Fruit fly (Drosophila melanogaster) whole organism, embryonic: ENCODE measurements around the gene CG15543.

ENCODE experiments used
- Antp ChIP-seq: fragments of 200-800 bp; sonication (Bioruptor generic); optimal IDR thresholded peaks from 3 replicates; lab custom pipeline; 2016; ENCODE audit warnings: missing biosample characterization, missing genetic modification characterization
- CG11398 ChIP-seq: fragments of 200-800 bp; sonication (Bioruptor generic); optimal IDR thresholded peaks from 2 replicates; lab custom pipeline; 2016; ENCODE audit warnings: missing biosample characterization, missing genetic modification characterization
- CG11504 ChIP-seq: fragments of 200-800 bp; sonication (Bioruptor generic); optimal IDR thresholded peaks from 3 replicates; lab custom pipeline; 2019; ENCODE audit warnings: missing biosample characterization, mild to moderate bottlenecking, missing genetic modification characterization, moderate library complexity
- CG12391 ChIP-seq: fragments of 200-800 bp; sonication (Bioruptor generic); optimal IDR thresholded peaks from 3 replicates; lab custom pipeline; 2018; ENCODE audit warnings: missing biosample characterization, mild to moderate bottlenecking, missing genetic modification characterization, moderate library complexity
- CG12942 ChIP-seq: fragments of 200-800 bp; sonication (Bioruptor generic); optimal IDR thresholded peaks from 3 replicates; lab custom pipeline; 2016; ENCODE audit warnings: missing biosample characterization, missing genetic modification characterization
- CG13424 ChIP-seq: fragments of 200-800 bp; sonication (Bioruptor generic); optimal IDR thresholded peaks from 2 replicates; lab custom pipeline; 2019; ENCODE audit warnings: missing biosample characterization, mild to moderate bottlenecking, missing genetic modification characterization, moderate library complexity
- CG17328 ChIP-seq: fragments of 200-800 bp; sonication (Bioruptor generic); IDR thresholded peaks from 2 replicates; pipeline ENCODE4 v1.3.6; 2022; ENCODE audit warnings: missing biosample characterization, missing genetic modification characterization
- CG18262 ChIP-seq: fragments of 200-800 bp; optimal IDR thresholded peaks from 3 replicates; lab custom pipeline; 2019; ENCODE audit warnings: missing biosample characterization, mild to moderate bottlenecking, missing genetic modification characterization, moderate library complexity
- CG18599 ChIP-seq: fragments of 200-800 bp; sonication (Bioruptor generic); optimal IDR thresholded peaks from 3 replicates; lab custom pipeline; 2017; ENCODE audit warnings: missing biosample characterization, missing genetic modification characterization, mild to moderate bottlenecking, moderate library complexity, missing genetic modification reagents
- CG2678 ChIP-seq: fragments of 200-800 bp; sonication (Bioruptor generic); optimal IDR thresholded peaks from 3 replicates; lab custom pipeline; 2019; ENCODE audit warnings: missing biosample characterization, mild to moderate bottlenecking, missing genetic modification characterization, moderate library complexity
- CG2712 ChIP-seq: fragments of 200-800 bp; optimal IDR thresholded peaks from 3 replicates; lab custom pipeline; 2019; ENCODE audit warnings: missing biosample characterization, mild to moderate bottlenecking, missing genetic modification characterization, moderate library complexity
- CG30020 ChIP-seq: fragments of 200-800 bp; optimal IDR thresholded peaks from 2 replicates; lab custom pipeline; 2019; ENCODE audit warnings: missing biosample characterization, mild to moderate bottlenecking, missing genetic modification characterization, moderate library complexity
- CG31441 ChIP-seq: fragments of 200-800 bp; sonication (Bioruptor generic); IDR thresholded peaks from 2 replicates; pipeline ENCODE4 v1.3.6; 2022; ENCODE audit warnings: missing biosample characterization, missing genetic modification characterization
- CG32767 ChIP-seq: fragments of 200-800 bp; sonication (Bioruptor generic); IDR thresholded peaks from 2 replicates; pipeline ENCODE4 v1.3.6; 2022; ENCODE audit warnings: missing biosample characterization, missing genetic modification characterization
- CG4328 ChIP-seq: fragments of 200-800 bp; sonication (Bioruptor generic); optimal IDR thresholded peaks from 3 replicates; lab custom pipeline; 2017; ENCODE audit warnings: missing biosample characterization, missing genetic modification reagents, missing genetic modification characterization
- CG4360 ChIP-seq: fragments of 200-800 bp; sonication (Bioruptor generic); IDR thresholded peaks from 2 replicates; pipeline ENCODE4 v1.3.6; 2022; ENCODE audit warnings: missing biosample characterization, missing genetic modification characterization
- CG4404 ChIP-seq: fragments of 200-800 bp; sonication (Bioruptor generic); IDR thresholded peaks from 2 replicates; pipeline ENCODE4 v1.3.6; 2022; ENCODE audit warnings: missing biosample characterization, missing genetic modification characterization
- CG7556 ChIP-seq: fragments of 200-800 bp; sonication (Bioruptor generic); optimal IDR thresholded peaks from 2 replicates; lab custom pipeline; 2017; ENCODE audit warnings: missing biosample characterization, mild to moderate bottlenecking, missing genetic modification characterization
- CG8290 ChIP-seq, 3 experiments: fragments of 200-800 bp; sonication (Bioruptor generic); optimal IDR thresholded peaks; 2 replicates each; lab custom pipeline; 2016 to 2019; ENCODE audit warnings: missing biosample characterization in 3 of 3, missing genetic modification characterization in 3 of 3, mild to moderate bottlenecking in 2 of 3, moderate library complexity in 1 of 3
- CG9727 ChIP-seq: fragments of 200-800 bp; sonication (Bioruptor generic); optimal IDR thresholded peaks from 3 replicates; lab custom pipeline; 2017; ENCODE audit warnings: missing biosample characterization, mild to moderate bottlenecking, missing genetic modification characterization
- Deaf1 ChIP-seq: fragments of 200-800 bp; optimal IDR thresholded peaks from 3 replicates; lab custom pipeline; 2019; ENCODE audit warnings: missing biosample characterization, mild to moderate bottlenecking, missing genetic modification characterization, moderate library complexity
- Dref ChIP-seq: fragments of 200-800 bp; sonication (Bioruptor generic); IDR thresholded peaks from 2 replicates; pipeline ENCODE4 v1.3.6; 2022; ENCODE audit warnings: missing biosample characterization, missing genetic modification characterization
- Ets65A ChIP-seq: fragments of 200-800 bp; sonication (Bioruptor generic); peaks from one replicate; lab custom pipeline; 2016; ENCODE audit warnings: missing biosample characterization, missing genetic modification characterization
- Fer2 ChIP-seq: fragments of 200-800 bp; sonication (Bioruptor generic); optimal IDR thresholded peaks from 2 replicates; lab custom pipeline; 2018; ENCODE audit warnings: missing biosample characterization, mild to moderate bottlenecking, missing genetic modification characterization, moderate library complexity
- Gsc ChIP-seq: fragments of 200-800 bp; sonication (Bioruptor generic); IDR thresholded peaks from 2 replicates; pipeline ENCODE4 v1.3.6; 2022; ENCODE audit warnings: missing biosample characterization, missing genetic modification characterization
- HLH3B ChIP-seq: fragments of 200-800 bp; sonication (Bioruptor generic); IDR thresholded peaks from 2 replicates; pipeline ENCODE4 v1.3.6; 2022; ENCODE audit warnings: missing biosample characterization, missing genetic modification characterization
- Sox102F ChIP-seq: fragments of 200-800 bp; sonication (Bioruptor generic); optimal IDR thresholded peaks from 2 replicates; lab custom pipeline; 2018; ENCODE audit warnings: missing biosample characterization, mild to moderate bottlenecking, missing genetic modification characterization, moderate library complexity
- amos ChIP-seq: fragments of 200-800 bp; sonication (Bioruptor generic); IDR thresholded peaks from 2 replicates; pipeline ENCODE4 v1.3.6; 2022; ENCODE audit warnings: missing biosample characterization, missing genetic modification characterization; ENCODE audit not compliant: partially characterized antibody
- bab2 ChIP-seq: fragments of 200-800 bp; sonication (Bioruptor generic); optimal IDR thresholded peaks from 2 replicates; lab custom pipeline; 2016; ENCODE audit warnings: missing biosample characterization, missing genetic modification characterization
- bsh ChIP-seq, 2 experiments: fragments of 200-800 bp; sonication (Bioruptor generic); optimal IDR thresholded peaks; 2 replicates each; lab custom pipeline; 2017 to 2018; ENCODE audit warnings: mild to moderate bottlenecking in 2 of 2, missing biosample characterization in 2 of 2, missing genetic modification characterization in 2 of 2, moderate library complexity in 1 of 2
- hb ChIP-seq: fragments of 200-800 bp; sonication (Bioruptor generic); IDR thresholded peaks from 3 replicates; pipeline ENCODE4 v1.3.6; 2022; ENCODE audit warnings: missing biosample characterization, missing genetic modification characterization; ENCODE audit not compliant: partially characterized antibody
- ind ChIP-seq: fragments of 200-800 bp; sonication (Bioruptor generic); optimal IDR thresholded peaks from 3 replicates; lab custom pipeline; 2016; ENCODE audit warnings: missing biosample characterization, missing genetic modification characterization
- kni ChIP-seq: fragments of 200-800 bp; sonication (Bioruptor generic); optimal IDR thresholded peaks from 3 replicates; lab custom pipeline; 2017; ENCODE audit warnings: mild to moderate bottlenecking, missing biosample characterization, missing genetic modification reagents, missing genetic modification characterization
- lab ChIP-seq: fragments of 200-800 bp; sonication (Bioruptor generic); optimal IDR thresholded peaks from 3 replicates; lab custom pipeline; 2017; ENCODE audit warnings: missing biosample characterization, missing genetic modification characterization, mild to moderate bottlenecking, moderate library complexity, missing genetic modification reagents
- nerfin-1 ChIP-seq: fragments of 200-800 bp; sonication (Bioruptor generic); optimal IDR thresholded peaks from 3 replicates; lab custom pipeline; 2019; ENCODE audit warnings: missing biosample characterization, mild to moderate bottlenecking, missing genetic modification characterization, moderate library complexity
- pnt ChIP-seq: fragments of 200-800 bp; sonication (Bioruptor generic); optimal IDR thresholded peaks from 3 replicates; lab custom pipeline; 2016; ENCODE audit warnings: missing biosample characterization, missing genetic modification characterization
- prd ChIP-seq, 3 experiments: fragments of >200 bp in 2 of 3; fragments of 200-800 bp in 1 of 3; sonication (Bioruptor generic) in 1 of 3; optimal IDR thresholded peaks in 2 of 3; IDR thresholded peaks in 1 of 3; 2 replicates in 2 of 3; 3 replicates in 1 of 3; pipeline versions ENCODE4 v1.3.6 to Lab custom; 2017 to 2022; ENCODE audit warnings: missing biosample characterization in 1 of 3, missing genetic modification characterization in 1 of 3
- pros ChIP-seq: fragments of 200-800 bp; sonication (Bioruptor generic); optimal IDR thresholded peaks from 3 replicates; lab custom pipeline; 2019; ENCODE audit warnings: missing biosample characterization, mild to moderate bottlenecking, missing genetic modification characterization, moderate library complexity
- ro ChIP-seq: fragments of 200-800 bp; sonication (Bioruptor generic); IDR thresholded peaks from 2 replicates; pipeline ENCODE4 v1.3.6; 2022; ENCODE audit warnings: missing biosample characterization, missing genetic modification characterization
- row ChIP-seq: fragments of 200-800 bp; sonication (Bioruptor generic); IDR thresholded peaks from 3 replicates; pipeline ENCODE4 v1.3.6; 2022; ENCODE audit warnings: missing biosample characterization, missing genetic modification characterization
- sens ChIP-seq: fragments of 200-800 bp; sonication (Bioruptor generic); peaks from one replicate; lab custom pipeline; 2016; ENCODE audit warnings: missing biosample characterization, missing genetic modification characterization
- sisA ChIP-seq: fragments of 200-800 bp; sonication (Bioruptor generic); IDR thresholded peaks from 2 replicates; pipeline ENCODE4 v1.3.6; 2022; ENCODE audit warnings: missing biosample characterization, missing genetic modification characterization
- tap ChIP-seq: fragments of 200-800 bp; optimal IDR thresholded peaks from 3 replicates; lab custom pipeline; 2019; ENCODE audit warnings: missing biosample characterization, mild to moderate bottlenecking, missing genetic modification characterization, moderate library complexity
- trh ChIP-seq: fragments of 200-800 bp; sonication (Bioruptor generic); optimal IDR thresholded peaks from 2 replicates; lab custom pipeline; 2016; ENCODE audit warnings: missing biosample characterization, missing genetic modification characterization
- ttk ChIP-seq: fragments of 200-800 bp; sonication (Bioruptor generic); IDR thresholded peaks from 2 replicates; pipeline ENCODE4 v2.1.2; 2022; ENCODE audit warnings: missing biosample characterization, missing genetic modification characterization
- tup ChIP-seq: fragments of 200-800 bp; sonication (Bioruptor generic); optimal IDR thresholded peaks from 2 replicates; lab custom pipeline; 2016; ENCODE audit warnings: missing biosample characterization, mild to moderate bottlenecking, missing genetic modification characterization, moderate library complexity
- unc-4 ChIP-seq: fragments of 200-800 bp; sonication (Bioruptor generic); IDR thresholded peaks from 2 replicates; pipeline ENCODE4 v1.3.6; 2022; ENCODE audit warnings: missing biosample characterization, missing genetic modification characterization; ENCODE audit not compliant: partially characterized antibody
- wor ChIP-seq: fragments of 200-800 bp; sonication (Bioruptor generic); IDR thresholded peaks from 2 replicates; pipeline ENCODE4 v1.3.6; 2022; ENCODE audit warnings: missing biosample characterization, missing genetic modification characterization
- zfh1 ChIP-seq: fragments of 200-800 bp; sonication (Bioruptor generic); IDR thresholded peaks from 3 replicates; pipeline ENCODE4 v1.3.6; 2022; ENCODE audit warnings: missing biosample characterization, missing genetic modification characterization

Gene CG15543

DNA sequence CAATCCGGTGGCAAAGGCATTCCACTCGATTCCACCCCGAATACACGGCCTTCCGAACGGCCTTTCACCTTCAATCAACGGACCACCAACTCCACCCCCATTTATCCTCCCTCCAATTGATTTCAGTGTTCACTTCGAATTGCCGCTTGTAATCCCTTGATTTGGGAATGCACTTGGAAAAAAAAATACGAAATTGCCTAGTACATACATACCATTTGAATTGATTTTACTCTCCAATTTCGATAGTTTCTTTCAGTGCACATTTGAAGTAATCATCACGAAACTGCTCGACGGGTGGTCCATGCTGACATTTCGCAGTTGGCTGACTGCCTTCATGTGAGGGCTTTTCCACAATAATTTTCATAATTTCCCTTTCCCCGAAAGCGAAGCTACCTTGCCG lies 43.5 kb upstream of the CG15543 start (continued):
- TF ChIP-seq CG12391 (tag; lab: Kevin White, UChicago) (peak; percentile 16), Ets65A (GFP tag; lab: Kevin White, UChicago) (peak; percentile 29), nerfin-1 (tag; lab: Kevin White, UChicago) (peak; percentile 65), row (GFP tag; lab: Robert Waterston, UW) (peak; percentile 52; the same call in 2 of the 3 replicates), bab2 (GFP tag; lab: Kevin White, UChicago) (peak; percentile 3), CG2712 (peak; percentile 6), CG11504 (tag; lab: Kevin White, UChicago) (peak; percentile 4), CG4360 (GFP tag; lab: Robert Waterston, UW) (no peak), ro (no peak), CG4404 (GFP tag; lab: Robert Waterston, UW) (0 out of 2 replicates have a peak, but pooled peaks have one; percentile 14), zfh1 (GFP tag; lab: Robert Waterston, UW) (0 out of 3 replicates have a peak, but pooled peaks have one; percentile 40), kni (peak; percentile 25), CG31441 (GFP tag; lab: Robert Waterston, UW) (no peak), Deaf1 (peak; percentile 45), unc-4 (GFP tag; lab: Robert Waterston, UW) (no peak), CG30020 (tag; lab: Kevin White, UChicago) (no peak), CG7556 (GFP tag; lab: Kevin White, UChicago) (no peak), CG2678 (peak; percentile 4), Antp (GFP tag; lab: Kevin White, UChicago) (peak; percentile 21), wor (GFP tag; lab: Robert Waterston, UW) (no peak), CG13424 (tag; lab: Kevin White, UChicago) (peak; percentile 3), HLH3B (no peak), Sox102F (GFP tag; lab: Kevin White, UChicago) (peak; percentile 1), ind (GFP tag; lab: Kevin White, UChicago) (no peak), hb (GFP tag; lab: Robert Waterston, UW) (no peak), Fer2 (tag; lab: Kevin White, UChicago) (no peak), lab (GFP tag; lab: Kevin White, UChicago) (no peak), trh (GFP tag; lab: Kevin White, UChicago) (no peak), Gsc (no peak), bsh (GFP tag; optimal IDR thresholded peaks at IDR 0.05; lab: Kevin White, UChicago) (peak in 1 of 2 experiments; percentile 48), prd (optimal IDR thresholded peaks at IDR 0.05; lab: Kevin White, UChicago) (no peak), prd (GFP tag; IDR thresholded peaks at IDR 0.05; lab: Robert Waterston, UW) (peak; percentile 35; the same call in 1 of the 3 replicates), CG18262 (tag; lab: Kevin White, UChicago) (peak; percentile 3), CG17328 (0 out of 2 replicates have a peak, but pooled peaks have one; percentile 9), pros (peak; percentile 70), Dref (no peak), pnt (no peak)
- TF ChIP-seq, all 482 proteins: peak for 31

DNA sequence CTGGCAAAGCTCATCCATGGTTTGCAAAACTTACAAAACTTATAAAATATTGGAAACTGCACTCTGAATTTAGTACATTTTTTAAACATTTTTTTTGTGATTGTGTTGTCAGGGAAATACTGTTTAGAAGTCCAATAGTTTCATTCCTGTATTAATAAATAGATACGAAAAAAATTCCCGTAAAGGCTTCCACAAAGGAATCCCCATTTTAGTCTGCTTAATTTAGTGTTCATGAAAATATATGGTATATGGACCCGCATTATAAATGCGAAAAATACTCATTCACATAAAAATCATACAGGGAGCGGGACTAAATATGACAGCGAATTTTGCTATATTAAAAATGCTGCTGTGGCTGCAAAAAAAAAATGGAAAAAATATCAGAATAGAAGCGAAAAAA lies 36.7 kb upstream of the CG15543 start, which contains the start of gene CG31010:
TSS of gene CG31010 (minus strand) at position 101 of the 400 bp plus-strand sequence.
- peak; percentile 45 for TF ChIP-seq sens (GFP tag; lab: Kevin White, UChicago)
- TF ChIP-seq CG12942, result no peak

dm6 chr3R:30709270-30709669 lies 33.4 kb upstream of the CG15543 start:
- TF ChIP-seq bab2 (GFP tag; lab: Kevin White, UChicago) (no peak), amos (GFP tag; lab: Robert Waterston, UW) (no peak), CG9727 (no peak), tap (tag; lab: Kevin White, UChicago) (no peak), ttk (GFP tag; lab: Robert Waterston, UW) (peak; percentile 46; the same call in 1 of the 2 replicates), CG11398 (GFP tag; lab: Kevin White, UChicago) (no peak), CG4328 (GFP tag; lab: Kevin White, UChicago) (no peak), tup (GFP tag; lab: Kevin White, UChicago) (no peak), CG8290 (GFP tag; optimal IDR thresholded peaks at IDR 0.05; lab: Kevin White, UChicago) (no peak), CG8290 (tag; optimal IDR thresholded peaks at IDR 0.05; lab: Kevin White, UChicago) (peak in 1 of 2 experiments; percentile 21), sisA (GFP tag; lab: Robert Waterston, UW) (peak; percentile 50), CG18599 (GFP tag; lab: Kevin White, UChicago) (peak; percentile 65), CG32767 (GFP tag; lab: Robert Waterston, UW) (peak; percentile 33; the same call in 1 of the 2 replicates)
